Fruit fly (Drosophila melanogaster) whole organism, embryonic: ENCODE results near the gene CG11581.

Experiments
- B-H1 ChIP-seq: fragments of 200-800 bp; sonication (Bioruptor generic); IDR thresholded peaks from 3 replicates; pipeline ENCODE4 v1.3.6; 2022; ENCODE audit warnings: missing biosample characterization, missing genetic modification characterization
- Bgb ChIP-seq: fragments of 200-800 bp; sonication (Bioruptor generic); IDR thresholded peaks from 2 replicates; pipeline ENCODE4 v1.3.6; 2022; ENCODE audit warnings: missing biosample characterization, missing genetic modification characterization; ENCODE audit not compliant: partially characterized antibody
- CG1024 ChIP-seq: fragments of 200-800 bp; sonication (Bioruptor generic); IDR thresholded peaks from 2 replicates; pipeline ENCODE4 v1.3.6; 2022; ENCODE audit warnings: missing biosample characterization, missing genetic modification characterization
- CG10321 ChIP-seq: fragments of 200-800 bp; sonication (Bioruptor generic); IDR thresholded peaks from 2 replicates; pipeline ENCODE4 v1.3.6; 2022; ENCODE audit warnings: missing biosample characterization, missing genetic modification characterization
- CG11093 ChIP-seq: fragments of 200-800 bp; sonication (Bioruptor generic); IDR thresholded peaks from 3 replicates; pipeline ENCODE4 v1.3.6; 2022; ENCODE audit warnings: missing biosample characterization, missing genetic modification characterization
- CG11695 ChIP-seq: fragments of 200-800 bp; sonication (Bioruptor generic); IDR thresholded peaks from 3 replicates; pipeline ENCODE4 v1.3.6; 2022; ENCODE audit warnings: missing biosample characterization, missing genetic modification characterization
- CG12744 ChIP-seq: fragments of 200-800 bp; sonication (Bioruptor generic); optimal IDR thresholded peaks from 2 replicates; lab custom pipeline; 2016; ENCODE audit warnings: missing biosample characterization, missing genetic modification characterization
- CG12769 ChIP-seq: fragments of 200-800 bp; sonication (Bioruptor generic); optimal IDR thresholded peaks from 2 replicates; lab custom pipeline; 2019; ENCODE audit warnings: missing biosample characterization, mild to moderate bottlenecking, missing genetic modification characterization, moderate library complexity
- CG13296 ChIP-seq: fragments of 200-800 bp; sonication (Bioruptor generic); optimal IDR thresholded peaks from 3 replicates; lab custom pipeline; 2018; ENCODE audit warnings: missing biosample characterization, mild to moderate bottlenecking, missing genetic modification characterization
- CG13775 ChIP-seq: fragments of 200-800 bp; sonication (Bioruptor generic); optimal IDR thresholded peaks from 3 replicates; lab custom pipeline; 2017; ENCODE audit warnings: missing biosample characterization, mild to moderate bottlenecking, missing genetic modification characterization
- CG15073 ChIP-seq: fragments of 200-800 bp; sonication (Bioruptor generic); optimal IDR thresholded peaks from 2 replicates; lab custom pipeline; 2016; ENCODE audit warnings: missing biosample characterization, missing genetic modification characterization
- CG15514 ChIP-seq: fragments of 200-800 bp; sonication (Bioruptor generic); optimal IDR thresholded peaks from 3 replicates; lab custom pipeline; 2017; ENCODE audit warnings: missing biosample characterization, missing genetic modification characterization, mild to moderate bottlenecking, moderate library complexity, missing genetic modification reagents
- CG16815 ChIP-seq: fragments of 200-800 bp; sonication (Bioruptor generic); optimal IDR thresholded peaks from 3 replicates; lab custom pipeline; 2017; ENCODE audit warnings: missing biosample characterization, mild to moderate bottlenecking, missing genetic modification characterization
- CG16863 ChIP-seq: fragments of 200-800 bp; sonication (Bioruptor generic); optimal IDR thresholded peaks from 3 replicates; lab custom pipeline; 2016; ENCODE audit warnings: missing biosample characterization, missing genetic modification characterization
- CG2875 ChIP-seq: fragments of 200-800 bp; sonication (Bioruptor generic); optimal IDR thresholded peaks from 2 replicates; lab custom pipeline; 2017; ENCODE audit warnings: missing biosample characterization, mild to moderate bottlenecking, missing genetic modification characterization, missing genetic modification reagents
- CG30431 ChIP-seq: fragments of 200-800 bp; sonication (Bioruptor generic); optimal IDR thresholded peaks from 2 replicates; lab custom pipeline; 2017; ENCODE audit warnings: missing biosample characterization, missing genetic modification characterization
- CG3065 ChIP-seq: fragments of 200-800 bp; sonication (Bioruptor generic); optimal IDR thresholded peaks from 2 replicates; lab custom pipeline; 2016; ENCODE audit warnings: missing biosample characterization, missing genetic modification characterization
- CG32767 ChIP-seq: fragments of 200-800 bp; sonication (Bioruptor generic); IDR thresholded peaks from 2 replicates; pipeline ENCODE4 v1.3.6; 2022; ENCODE audit warnings: missing biosample characterization, missing genetic modification characterization
- CG34376 ChIP-seq: fragments of 200-800 bp; sonication (Bioruptor generic); optimal IDR thresholded peaks from 2 replicates; lab custom pipeline; 2018; ENCODE audit warnings: missing biosample characterization, mild to moderate bottlenecking, missing genetic modification characterization
- CG3726 ChIP-seq: fragments of 200-800 bp; sonication (Bioruptor generic); IDR thresholded peaks from 3 replicates; pipeline ENCODE4, ENCODE4 v1.3.6; 2022; ENCODE audit warnings: missing biosample characterization, missing genetic modification characterization
- CG4404 ChIP-seq: fragments of 200-800 bp; sonication (Bioruptor generic); IDR thresholded peaks from 2 replicates; pipeline ENCODE4 v1.3.6; 2022; ENCODE audit warnings: missing biosample characterization, missing genetic modification characterization
- CG6689 ChIP-seq: fragments of 200-800 bp; sonication (Bioruptor generic); IDR thresholded peaks from 2 replicates; pipeline ENCODE4 v1.3.6; 2022; ENCODE audit warnings: missing biosample characterization, missing genetic modification characterization
- CG7271 ChIP-seq: fragments of 200-800 bp; sonication (Bioruptor generic); optimal IDR thresholded peaks from 2 replicates; lab custom pipeline; 2018; ENCODE audit warnings: missing biosample characterization, mild to moderate bottlenecking, missing genetic modification characterization, moderate library complexity
- CTCF ChIP-seq: fragments of 200-800 bp; sonication (Bioruptor generic); optimal IDR thresholded peaks from 2 replicates; lab custom pipeline; 2017; ENCODE audit warnings: missing biosample characterization, mild to moderate bottlenecking, missing genetic modification characterization, moderate library complexity
- CoRest ChIP-seq: fragments of 200-800 bp; sonication (Bioruptor generic); optimal IDR thresholded peaks from 3 replicates; lab custom pipeline; 2018; ENCODE audit warnings: missing biosample characterization, mild to moderate bottlenecking, missing genetic modification characterization, moderate library complexity
- CrebB ChIP-seq: fragments of 200-800 bp; sonication (Bioruptor generic); optimal IDR thresholded peaks from 3 replicates; lab custom pipeline; 2018; ENCODE audit warnings: missing biosample characterization, mild to moderate bottlenecking, missing genetic modification characterization
- Doc2 ChIP-seq: fragments of 200-800 bp; sonication (Bioruptor generic); IDR thresholded peaks from 2 replicates; pipeline ENCODE4 v1.3.6; 2022; ENCODE audit warnings: missing biosample characterization, missing genetic modification characterization
- Eip74EF ChIP-seq, 2 experiments: fragments of 200-800 bp in 1 of 2; fragments of >200 bp in 1 of 2; sonication (Bioruptor generic) in 1 of 2; optimal IDR thresholded peaks; 2 replicates each; lab custom pipeline; 2017 to 2019; ENCODE audit warnings: missing biosample characterization in 2 of 2, missing genetic modification characterization in 2 of 2, mild to moderate bottlenecking in 1 of 2, moderate library complexity in 1 of 2
- Fer3 ChIP-seq: fragments of 200-800 bp; sonication (Bioruptor generic); optimal IDR thresholded peaks from 2 replicates; lab custom pipeline; 2018; ENCODE audit warnings: missing biosample characterization, mild to moderate bottlenecking, missing genetic modification characterization, moderate library complexity
- Hmr ChIP-seq: fragments of 200-800 bp; sonication (Bioruptor generic); optimal IDR thresholded peaks from 3 replicates; lab custom pipeline; 2017; ENCODE audit warnings: mild to moderate bottlenecking, missing biosample characterization, missing genetic modification reagents, missing genetic modification characterization
- Myb ChIP-seq: fragments of 200-800 bp; sonication (Bioruptor generic); optimal IDR thresholded peaks from 2 replicates; lab custom pipeline; 2016; ENCODE audit warnings: missing biosample characterization, missing genetic modification characterization
- Tbp ChIP-seq: fragments of >200 bp; optimal IDR thresholded peaks from 2 replicates; lab custom pipeline; 2018; ENCODE audit warnings: missing biosample characterization, missing genetic modification characterization
- ara ChIP-seq: fragments of 200-800 bp; sonication (Bioruptor generic); IDR thresholded peaks from 2 replicates; pipeline ENCODE4 v1.3.6; 2022; ENCODE audit warnings: missing biosample characterization, missing genetic modification characterization
- cwo ChIP-seq: fragments of 200-800 bp; sonication (Bioruptor generic); optimal IDR thresholded peaks from 3 replicates; lab custom pipeline; 2017; ENCODE audit warnings: missing biosample characterization, missing genetic modification characterization, mild to moderate bottlenecking, moderate library complexity, missing genetic modification reagents
- da ChIP-seq: fragments of 200-800 bp; sonication (Bioruptor generic); optimal IDR thresholded peaks from 2 replicates; lab custom pipeline; 2016; ENCODE audit warnings: missing biosample characterization, missing genetic modification characterization
- dati ChIP-seq: fragments of 200-800 bp; sonication (Bioruptor generic); IDR thresholded peaks from 2 replicates; pipeline ENCODE4 v1.3.6; 2022; ENCODE audit warnings: missing biosample characterization, missing genetic modification characterization
- ems ChIP-seq: fragments of 200-800 bp; sonication (Bioruptor generic); optimal IDR thresholded peaks from 3 replicates; lab custom pipeline; 2016; ENCODE audit warnings: missing biosample characterization, missing genetic modification characterization
- eyg ChIP-seq: fragments of 200-800 bp; sonication (Bioruptor generic); optimal IDR thresholded peaks from 3 replicates; lab custom pipeline; 2016; ENCODE audit warnings: missing biosample characterization, missing genetic modification characterization
- gcm2 ChIP-seq: fragments of 200-800 bp; sonication (Bioruptor generic); optimal IDR thresholded peaks from 2 replicates; lab custom pipeline; 2016; ENCODE audit warnings: missing biosample characterization, missing genetic modification characterization
- kah ChIP-seq: fragments of 200-800 bp; sonication (Bioruptor generic); optimal IDR thresholded peaks from 2 replicates; lab custom pipeline; 2018; ENCODE audit warnings: missing biosample characterization, mild to moderate bottlenecking, missing genetic modification characterization
- lbe ChIP-seq: fragments of 200-800 bp; sonication (Bioruptor generic); optimal IDR thresholded peaks from 2 replicates; lab custom pipeline; 2016; ENCODE audit warnings: missing biosample characterization, mild to moderate bottlenecking, missing genetic modification characterization
- lmd ChIP-seq: fragments of 200-800 bp; sonication (Bioruptor generic); IDR thresholded peaks from 2 replicates; pipeline ENCODE4 v1.3.6; 2022; ENCODE audit warnings: missing biosample characterization, missing genetic modification characterization
- nom ChIP-seq: fragments of 200-800 bp; sonication (Bioruptor generic); optimal IDR thresholded peaks from 2 replicates; lab custom pipeline; 2017; ENCODE audit warnings: missing biosample characterization, missing genetic modification characterization, mild to moderate bottlenecking, moderate library complexity, missing genetic modification reagents
- otp ChIP-seq: fragments of 200-800 bp; sonication (Bioruptor generic); IDR thresholded peaks from 3 replicates; pipeline ENCODE4, ENCODE4 v1.3.6; 2022; ENCODE audit warnings: missing biosample characterization, missing genetic modification characterization
- pita ChIP-seq: fragments of 200-800 bp; sonication (Bioruptor generic); optimal IDR thresholded peaks from 2 replicates; lab custom pipeline; 2017; ENCODE audit warnings: missing biosample characterization, mild to moderate bottlenecking, missing genetic modification characterization
- rib ChIP-seq: fragments of 200-800 bp; sonication (Bioruptor generic); IDR thresholded peaks from 2 replicates; pipeline ENCODE4 v1.3.6; 2022; ENCODE audit warnings: missing biosample characterization, missing genetic modification characterization
- run ChIP-seq: fragments of 200-800 bp; sonication (Bioruptor generic); optimal IDR thresholded peaks from 3 replicates; lab custom pipeline; 2018; ENCODE audit warnings: missing biosample characterization, mild to moderate bottlenecking, missing genetic modification characterization
- tin ChIP-seq: fragments of 200-800 bp; sonication (Bioruptor generic); optimal IDR thresholded peaks from 3 replicates; lab custom pipeline; 2016; ENCODE audit warnings: missing biosample characterization, missing genetic modification characterization
- twi ChIP-seq: fragments of 200-800 bp; optimal IDR thresholded peaks from 2 replicates; lab custom pipeline; 2019; ENCODE audit warnings: missing biosample characterization, mild to moderate bottlenecking, missing genetic modification characterization, moderate library complexity
- usp ChIP-seq: fragments of >200 bp; optimal IDR thresholded peaks from 2 replicates; lab custom pipeline; 2017; ENCODE audit warnings: missing biosample characterization, missing genetic modification characterization
- vnd ChIP-seq: fragments of 200-800 bp; sonication (Bioruptor generic); IDR thresholded peaks from 3 replicates; pipeline ENCODE4 v1.3.6; 2022; ENCODE audit warnings: missing biosample characterization, missing genetic modification characterization; ENCODE audit not compliant: partially characterized antibody

Gene CG11581

dm6 chrX:14218045-14218483 is 41.3 kb downstream of the CG11581 start (continued):
- TF ChIP-seq Eip74EF (GFP tag; optimal IDR thresholded peaks at IDR 0.05; lab: Kevin White, UChicago) = peak in 1 of 2 experiments; percentile 92
- TF ChIP-seq ems (GFP tag; lab: Kevin White, UChicago) = peak; percentile 44
- peak; percentile 71 for TF ChIP-seq CG16863
- TF ChIP-seq twi = peak; percentile 74
- peak; percentile 69 for TF ChIP-seq rib (GFP tag; lab: Robert Waterston, UW)
- TF ChIP-seq CG3065 (GFP tag; lab: Kevin White, UChicago) = peak; percentile 16
- peak; percentile 92 for TF ChIP-seq Hmr (GFP tag; lab: Kevin White, UChicago)
- TF ChIP-seq kah = peak; percentile 62
- peak; percentile 48 for TF ChIP-seq Myb
- TF ChIP-seq gcm2 (GFP tag; lab: Kevin White, UChicago) = peak; percentile 60
- peak; percentile 72 for TF ChIP-seq CrebB (tag; lab: Kevin White, UChicago)
- peak; percentile 53 for TF ChIP-seq da (GFP tag; lab: Kevin White, UChicago)
- TF ChIP-seq CG32767 = peak; percentile 88
- TF ChIP-seq CG2875 (GFP tag; lab: Kevin White, UChicago) = peak; percentile 75
- peak; percentile 50 for TF ChIP-seq CG34376 (GFP tag; lab: Kevin White, UChicago)
- TF ChIP-seq usp (GFP tag; lab: Kevin White, UChicago) = no peak
- peak; percentile 95 for TF ChIP-seq lbe (GFP tag; lab: Kevin White, UChicago)
- TF ChIP-seq cwo = peak; percentile 86
- peak; percentile 70; the same call in 2 of the 3 replicates for TF ChIP-seq CG11093 (GFP tag; lab: Robert Waterston, UW)
- TF ChIP-seq CTCF (GFP tag; lab: Kevin White, UChicago) = peak; percentile 39
- peak; percentile 82 for TF ChIP-seq run (tag; lab: Kevin White, UChicago)
- peak; percentile 58 for TF ChIP-seq CG10321 (GFP tag; lab: Robert Waterston, UW)
- TF ChIP-seq CG12769 (tag; lab: Kevin White, UChicago) = peak; percentile 40
- TF ChIP-seq CG11695 (GFP tag; lab: Robert Waterston, UW) = peak; percentile 90
- peak; percentile 91 for TF ChIP-seq lmd (GFP tag; lab: Robert Waterston, UW)
- TF ChIP-seq otp (GFP tag; lab: Robert Waterston, UW) = peak; percentile 78; the same call in 2 of the 3 replicates
- TF ChIP-seq CG6689 = peak; percentile 89
- TF ChIP-seq ara (GFP tag; lab: Robert Waterston, UW) = peak; percentile 82
- TF ChIP-seq CG15073 (GFP tag; lab: Kevin White, UChicago) = peak; percentile 36
- TF ChIP-seq CG13296 (GFP tag; lab: Kevin White, UChicago) = peak; percentile 84
- TF ChIP-seq pita (GFP tag; lab: Kevin White, UChicago) = no peak
- TF ChIP-seq CG3726 (GFP tag; lab: Robert Waterston, UW) = peak; percentile 77; the same call in 2 of the 3 replicates
- TF ChIP-seq Tbp = no peak
- TF ChIP-seq CG7271 (tag; lab: Kevin White, UChicago) = peak; percentile 60
- peak; percentile 90 for TF ChIP-seq CoRest (tag; lab: Kevin White, UChicago)
- TF ChIP-seq Fer3 (tag; lab: Kevin White, UChicago) = peak; percentile 89
- TF ChIP-seq dati (GFP tag; lab: Robert Waterston, UW) = peak; percentile 23; the same call in 1 of the 2 replicates
- TF ChIP-seq nom (GFP tag; lab: Kevin White, UChicago) = peak; percentile 96
- peak; percentile 75 for TF ChIP-seq CG15514
- peak; percentile 82 for TF ChIP-seq tin
- TF ChIP-seq eyg (GFP tag; lab: Kevin White, UChicago) = peak; percentile 10
- no peak for TF ChIP-seq Bgb (GFP tag; lab: Robert Waterston, UW)
- TF ChIP-seq CG4404 (GFP tag; lab: Robert Waterston, UW) = peak; percentile 76
- peak; percentile 66 for TF ChIP-seq CG12744 (GFP tag; lab: Kevin White, UChicago)
- TF ChIP-seq B-H1 (GFP tag; lab: Robert Waterston, UW) = peak; percentile 85
- TF ChIP-seq Doc2 (GFP tag; lab: Robert Waterston, UW) = peak; percentile 54; the same call in 1 of the 2 replicates
- peak; percentile 72 for TF ChIP-seq CG1024
- no peak for TF ChIP-seq vnd (GFP tag; lab: Robert Waterston, UW)
- TF ChIP-seq CG13775 = peak; percentile 81
- TF ChIP-seq CG30431 = peak; percentile 70
- peak; percentile 72 for TF ChIP-seq CG16815
